Fruit fly (Drosophila melanogaster) whole organism, embryonic: ENCODE data around the gene CG15011.

Source experiments
- Antp ChIP-seq: fragments of 200-800 bp; sonication (Bioruptor generic); optimal IDR thresholded peaks from 3 replicates; lab custom pipeline; 2016; ENCODE audit warnings: missing biosample characterization, missing genetic modification characterization
- CG10979 ChIP-seq: fragments of 200-800 bp; sonication (Bioruptor generic); optimal IDR thresholded peaks from 2 replicates; lab custom pipeline; 2018; ENCODE audit warnings: missing biosample characterization, mild to moderate bottlenecking, missing genetic modification characterization, moderate library complexity
- CG12744 ChIP-seq: fragments of 200-800 bp; sonication (Bioruptor generic); optimal IDR thresholded peaks from 2 replicates; lab custom pipeline; 2016; ENCODE audit warnings: missing biosample characterization, missing genetic modification characterization
- CG15479 ChIP-seq: fragments of 200-800 bp; sonication (Bioruptor generic); optimal IDR thresholded peaks from 3 replicates; lab custom pipeline; 2019; ENCODE audit warnings: missing biosample characterization, mild to moderate bottlenecking, missing genetic modification characterization, moderate library complexity
- CG17186 ChIP-seq: fragments of 200-800 bp; sonication (Bioruptor generic); optimal IDR thresholded peaks from 3 replicates; lab custom pipeline; 2017; ENCODE audit warnings: missing biosample characterization, missing genetic modification reagents, missing genetic modification characterization
- CG33557 ChIP-seq: fragments of 200-800 bp; sonication (Bioruptor generic); optimal IDR thresholded peaks from 2 replicates; lab custom pipeline; 2019; ENCODE audit warnings: missing biosample characterization, mild to moderate bottlenecking, missing genetic modification characterization, moderate library complexity
- CG34224 ChIP-seq: fragments of 200-800 bp; sonication (Bioruptor generic); IDR thresholded peaks from 3 replicates; pipeline ENCODE4 v1.3.6; 2022; ENCODE audit warnings: missing biosample characterization, missing genetic modification characterization; ENCODE audit not compliant: partially characterized antibody
- CG3847 ChIP-seq: fragments of 200-800 bp; sonication (Bioruptor generic); IDR thresholded peaks from 2 replicates; pipeline ENCODE4 v1.3.6; 2022; ENCODE audit warnings: missing biosample characterization, missing genetic modification characterization
- CG4282 ChIP-seq: fragments of 200-800 bp; sonication (Bioruptor generic); optimal IDR thresholded peaks from 2 replicates; lab custom pipeline; 2016; ENCODE audit warnings: missing biosample characterization, missing genetic modification characterization
- CG9727 ChIP-seq: fragments of 200-800 bp; sonication (Bioruptor generic); optimal IDR thresholded peaks from 3 replicates; lab custom pipeline; 2017; ENCODE audit warnings: missing biosample characterization, mild to moderate bottlenecking, missing genetic modification characterization
- CoRest ChIP-seq: fragments of 200-800 bp; sonication (Bioruptor generic); optimal IDR thresholded peaks from 3 replicates; lab custom pipeline; 2018; ENCODE audit warnings: missing biosample characterization, mild to moderate bottlenecking, missing genetic modification characterization, moderate library complexity
- CrebB ChIP-seq: fragments of 200-800 bp; sonication (Bioruptor generic); optimal IDR thresholded peaks from 3 replicates; lab custom pipeline; 2018; ENCODE audit warnings: missing biosample characterization, mild to moderate bottlenecking, missing genetic modification characterization
- Dad ChIP-seq: fragments of 200-800 bp; sonication (Bioruptor generic); optimal IDR thresholded peaks from 3 replicates; lab custom pipeline; 2016; ENCODE audit warnings: missing biosample characterization, missing genetic modification characterization
- Dref ChIP-seq: fragments of 200-800 bp; sonication (Bioruptor generic); IDR thresholded peaks from 2 replicates; pipeline ENCODE4 v1.3.6; 2022; ENCODE audit warnings: missing biosample characterization, missing genetic modification characterization
- HLH3B ChIP-seq: fragments of 200-800 bp; sonication (Bioruptor generic); IDR thresholded peaks from 2 replicates; pipeline ENCODE4 v1.3.6; 2022; ENCODE audit warnings: missing biosample characterization, missing genetic modification characterization
- HmgD ChIP-seq: fragments of 200-800 bp; sonication (Bioruptor generic); optimal IDR thresholded peaks from 3 replicates; lab custom pipeline; 2016; ENCODE audit warnings: missing biosample characterization, missing genetic modification characterization
- Hsf ChIP-seq: fragments of 200-800 bp; sonication (Bioruptor generic); optimal IDR thresholded peaks from 3 replicates; lab custom pipeline; 2016; ENCODE audit warnings: missing biosample characterization, missing genetic modification characterization
- Max ChIP-seq: fragments of 200-800 bp; sonication (Bioruptor generic); optimal IDR thresholded peaks from 2 replicates; lab custom pipeline; 2016; ENCODE audit warnings: missing biosample characterization, mild to moderate bottlenecking, missing genetic modification characterization
- NC2α ChIP-seq: fragments of 200-800 bp; sonication (Bioruptor generic); optimal IDR thresholded peaks from 2 replicates; lab custom pipeline; 2016; ENCODE audit warnings: missing biosample characterization, missing genetic modification characterization
- NC2β ChIP-seq: fragments of 200-800 bp; sonication (Bioruptor generic); optimal IDR thresholded peaks from 2 replicates; lab custom pipeline; 2016; ENCODE audit warnings: missing biosample characterization, missing genetic modification characterization
- NK7.1 ChIP-seq: fragments of 200-800 bp; sonication (Bioruptor generic); optimal IDR thresholded peaks from 3 replicates; lab custom pipeline; 2016; ENCODE audit warnings: missing biosample characterization, missing genetic modification characterization
- Nf-YA ChIP-seq: fragments of 200-800 bp; sonication (Bioruptor generic); IDR thresholded peaks from 2 replicates; pipeline ENCODE4 v1.3.6; 2022; ENCODE audit warnings: missing biosample characterization, missing genetic modification characterization
- Nf-YB ChIP-seq: fragments of 200-800 bp; sonication (Bioruptor generic); optimal IDR thresholded peaks from 3 replicates; lab custom pipeline; 2019; ENCODE audit warnings: missing biosample characterization, mild to moderate bottlenecking, missing genetic modification characterization, moderate library complexity
- Nf-YC ChIP-seq: fragments of 200-800 bp; optimal IDR thresholded peaks from 3 replicates; lab custom pipeline; 2019; ENCODE audit warnings: missing biosample characterization, mild to moderate bottlenecking, missing genetic modification characterization, moderate library complexity
- Poxn ChIP-seq: fragments of 200-800 bp; sonication (Bioruptor generic); IDR thresholded peaks from 2 replicates; pipeline ENCODE4 v1.3.6; 2022; ENCODE audit warnings: missing biosample characterization, missing genetic modification characterization
- Rfx ChIP-seq: fragments of 200-800 bp; sonication (Bioruptor generic); IDR thresholded peaks from 2 replicates; pipeline ENCODE4 v1.3.6; 2022; ENCODE audit warnings: missing biosample characterization, missing genetic modification characterization
- Scr ChIP-seq: fragments of 200-800 bp; sonication (Bioruptor generic); IDR thresholded peaks from 2 replicates; pipeline ENCODE4 v1.3.6; 2022; ENCODE audit warnings: missing biosample characterization, missing genetic modification characterization; ENCODE audit not compliant: partially characterized antibody
- Side ChIP-seq: fragments of 200-800 bp; sonication (Bioruptor generic); optimal IDR thresholded peaks from 2 replicates; lab custom pipeline; 2016; ENCODE audit warnings: missing biosample characterization, missing genetic modification characterization
- Sox100B ChIP-seq: fragments of 200-800 bp; sonication (Bioruptor generic); optimal IDR thresholded peaks from 3 replicates; lab custom pipeline; 2018; ENCODE audit warnings: missing biosample characterization, mild to moderate bottlenecking, missing genetic modification characterization
- Xbp1 ChIP-seq: fragments of 200-800 bp; sonication (Bioruptor generic); optimal IDR thresholded peaks from 3 replicates; lab custom pipeline; 2016; ENCODE audit warnings: missing biosample characterization, mild to moderate bottlenecking, missing genetic modification characterization
- al ChIP-seq: fragments of 200-800 bp; sonication (Bioruptor generic); IDR thresholded peaks from 2 replicates; pipeline ENCODE4 v1.3.6; 2022; ENCODE audit warnings: missing biosample characterization, missing genetic modification characterization
- ato ChIP-seq: fragments of 200-800 bp; sonication (Bioruptor generic); IDR thresholded peaks from 2 replicates; pipeline ENCODE4 v1.3.6; 2022; ENCODE audit warnings: missing biosample characterization, missing genetic modification characterization; ENCODE audit not compliant: partially characterized antibody
- cad ChIP-seq: fragments of >200 bp; optimal IDR thresholded peaks from 2 replicates; lab custom pipeline; 2017; ENCODE audit warnings: missing biosample characterization, missing genetic modification characterization
- disco-r ChIP-seq: fragments of 200-800 bp; sonication (Bioruptor generic); optimal IDR thresholded peaks from 2 replicates; lab custom pipeline; 2016; ENCODE audit warnings: missing biosample characterization, missing genetic modification characterization
- dpn ChIP-seq, 2 experiments: fragments of 200-800 bp; sonication (Bioruptor generic); optimal IDR thresholded peaks; 3 replicates each; lab custom pipeline; 2016; ENCODE audit warnings: missing biosample characterization in 2 of 2, missing genetic modification characterization in 2 of 2
- fd96Cb ChIP-seq: fragments of 200-800 bp; sonication (Bioruptor generic); optimal IDR thresholded peaks from 2 replicates; lab custom pipeline; 2018; ENCODE audit warnings: missing biosample characterization, mild to moderate bottlenecking, missing genetic modification characterization, moderate library complexity
- ftz-f1 ChIP-seq: fragments of 200-800 bp; sonication (Bioruptor generic); optimal IDR thresholded peaks from 2 replicates; lab custom pipeline; 2016; ENCODE audit warnings: missing biosample characterization, missing genetic modification characterization
- fu2 ChIP-seq: fragments of 200-800 bp; sonication (Bioruptor generic); optimal IDR thresholded peaks from 2 replicates; lab custom pipeline; 2016; ENCODE audit warnings: missing biosample characterization, missing genetic modification characterization
- gce ChIP-seq: fragments of 200-800 bp; sonication (Bioruptor generic); IDR thresholded peaks from 3 replicates; pipeline ENCODE4 v1.3.6; 2022; ENCODE audit warnings: missing biosample characterization, missing genetic modification characterization
- gcm ChIP-seq: fragments of 200-800 bp; sonication (Bioruptor generic); optimal IDR thresholded peaks from 2 replicates; lab custom pipeline; 2019; ENCODE audit warnings: missing biosample characterization, mild to moderate bottlenecking, missing genetic modification characterization, moderate library complexity
- gem ChIP-seq: fragments of 200-800 bp; sonication (Bioruptor generic); optimal IDR thresholded peaks from 2 replicates; lab custom pipeline; 2019; ENCODE audit warnings: missing biosample characterization, mild to moderate bottlenecking, missing genetic modification characterization, moderate library complexity
- gsb ChIP-seq: fragments of 200-800 bp; sonication (Bioruptor generic); IDR thresholded peaks from 2 replicates; pipeline ENCODE4 v1.3.6; 2022; ENCODE audit warnings: missing biosample characterization, missing genetic modification characterization
- oc ChIP-seq: fragments of 200-800 bp; sonication (Bioruptor generic); optimal IDR thresholded peaks from 2 replicates; lab custom pipeline; 2018; ENCODE audit warnings: missing biosample characterization, mild to moderate bottlenecking, missing genetic modification characterization, moderate library complexity
- onecut ChIP-seq: fragments of 200-800 bp; sonication (Bioruptor generic); IDR thresholded peaks from 2 replicates; pipeline ENCODE4 v1.3.6; 2022; ENCODE audit warnings: missing biosample characterization, missing genetic modification characterization
- pfk ChIP-seq: fragments of 200-800 bp; sonication (Bioruptor generic); optimal IDR thresholded peaks from 2 replicates; lab custom pipeline; 2018; ENCODE audit warnings: missing biosample characterization, mild to moderate bottlenecking, missing genetic modification characterization, moderate library complexity
- ro ChIP-seq: fragments of 200-800 bp; sonication (Bioruptor generic); IDR thresholded peaks from 2 replicates; pipeline ENCODE4 v1.3.6; 2022; ENCODE audit warnings: missing biosample characterization, missing genetic modification characterization
- tna ChIP-seq: fragments of 200-800 bp; sonication (Bioruptor generic); IDR thresholded peaks from 2 replicates; pipeline ENCODE4 v1.3.6; 2022; ENCODE audit warnings: missing biosample characterization, missing genetic modification characterization; ENCODE audit not compliant: partially characterized antibody
- tup ChIP-seq: fragments of 200-800 bp; sonication (Bioruptor generic); optimal IDR thresholded peaks from 2 replicates; lab custom pipeline; 2016; ENCODE audit warnings: missing biosample characterization, mild to moderate bottlenecking, missing genetic modification characterization, moderate library complexity
- zen ChIP-seq: fragments of 200-800 bp; sonication (Bioruptor generic); optimal IDR thresholded peaks from 3 replicates; lab custom pipeline; 2018; ENCODE audit warnings: missing biosample characterization, mild to moderate bottlenecking, missing genetic modification characterization, moderate library complexity
- zfh2 ChIP-seq: fragments of 200-800 bp; sonication (Bioruptor generic); optimal IDR thresholded peaks from 2 replicates; lab custom pipeline; 2016; ENCODE audit warnings: missing biosample characterization, missing genetic modification characterization

Gene CG15011

dm6 chr3L:4259102-4259558, at the start of gene CG15011, which contains the start of gene CG1309:
Gene CG15011 (minus strand): TSS chr3L:4259152.
Gene CG1309 (plus strand): TSS chr3L:4259430.
- TF ChIP-seq gcm (GFP tag; lab: Kevin White, UChicago) (peak; percentile 77), gem (tag; lab: Kevin White, UChicago) (peak; percentile 91), Antp (GFP tag; lab: Kevin White, UChicago) (peak; percentile 83), CG15479 (GFP tag; lab: Kevin White, UChicago) (no peak), Scr (peak; percentile 55), HmgD (GFP tag; lab: Kevin White, UChicago) (peak; percentile 72), ro (no peak), fu2 (GFP tag; lab: Kevin White, UChicago) (peak; percentile 81), Nf-YC (tag; lab: Kevin White, UChicago) (peak; percentile 79), HLH3B (GFP tag; lab: Robert Waterston, UW) (peak; percentile 68; the same call in 1 of the 2 replicates), gsb (GFP tag; lab: Robert Waterston, UW) (no peak; the same call in 1 of the 2 replicates), CG10979 (tag; lab: Kevin White, UChicago) (peak; percentile 81), NC2β (GFP tag; lab: Kevin White, UChicago) (peak; percentile 85), CG17186 (peak; percentile 62), ftz-f1 (no peak), CG4282 (GFP tag; lab: Kevin White, UChicago) (no peak), CG33557 (GFP tag; lab: Kevin White, UChicago) (peak; percentile 86), Hsf (GFP tag; lab: Kevin White, UChicago) (peak; percentile 91), disco-r (GFP tag; lab: Kevin White, UChicago) (peak; percentile 71), tup (GFP tag; lab: Kevin White, UChicago) (peak; percentile 31), CG12744 (GFP tag; lab: Kevin White, UChicago) (peak; percentile 82), Poxn (GFP tag; lab: Robert Waterston, UW) (0 out of 2 replicates have a peak, but pooled peaks have one; percentile 24), NK7.1 (GFP tag; lab: Kevin White, UChicago) (peak; percentile 79), Sox100B (GFP tag; lab: Kevin White, UChicago) (peak; percentile 76), pfk (GFP tag; lab: Kevin White, UChicago) (no peak), al (GFP tag; lab: Robert Waterston, UW) (peak; percentile 78), Rfx (GFP tag; lab: Robert Waterston, UW) (peak; percentile 82; the same call in 1 of the 2 replicates), Side (GFP tag; lab: Kevin White, UChicago) (peak; percentile 80), gce (GFP tag; lab: Robert Waterston, UW) (no peak), NC2α (peak; percentile 67), oc (peak; percentile 66), Dad (peak; percentile 81), CG9727 (GFP tag; lab: Kevin White, UChicago) (peak; percentile 84), Nf-YB (GFP tag; lab: Kevin White, UChicago) (peak; percentile 66), Max (peak; percentile 84), onecut (GFP tag; lab: Robert Waterston, UW) (peak; percentile 59; the same call in 1 of the 2 replicates), CG3847 (GFP tag; lab: Robert Waterston, UW) (peak; percentile 77), CG34224 (no peak), tna (GFP tag; lab: Robert Waterston, UW) (no peak), CrebB (tag; lab: Kevin White, UChicago) (peak; percentile 65), zen (tag; lab: Kevin White, UChicago) (peak; percentile 85), Nf-YA (GFP tag; lab: Robert Waterston, UW) (no peak), ato (GFP tag; lab: Robert Waterston, UW) (no peak), fd96Cb (tag; lab: Kevin White, UChicago) (peak; percentile 77), dpn (GFP tag; optimal IDR thresholded peaks at IDR 0.05; lab: Kevin White, UChicago) (peak; percentile 85 to 88), CoRest (tag; lab: Kevin White, UChicago) (peak; percentile 92), cad (GFP tag; lab: Kevin White, UChicago) (no peak), Xbp1 (GFP tag; lab: Kevin White, UChicago) (peak; percentile 90), zfh2 (peak; percentile 86), Dref (GFP tag; lab: Robert Waterston, UW) (no peak)
